Fruit fly (Drosophila melanogaster) Kc167 (cell line): ENCODE data around the gene dimm.

ENCODE experiments used
- insv ChIP-seq: fragments of >200 bp; optimal IDR thresholded peaks from 3 replicates; lab custom pipeline; 2018; ENCODE audit warnings: missing external identifiers
- psq ChIP-seq: fragments of >200 bp; optimal IDR thresholded peaks from 2 replicates; lab custom pipeline; 2017; ENCODE audit warnings: missing external identifiers

- TF ChIP-seq psq (lab: Kevin White, UChicago) (no peak), insv (lab: Kevin White, UChicago) (no peak)
These were observed 29.5 kb upstream of the dimm start for dm6 chr2L:21302064-21302463.
